Worm (Caenorhabditis elegans) whole organism, mixed stage, embryonic: ENCODE results near the gene dnj-11.

ENCODE experiments used
- ces-1 ChIP-seq: fragments of 150-350 bp; optimal IDR thresholded peaks from 2 replicates; lab custom pipeline; 2014; ENCODE audit warnings: missing biosample characterization, missing genetic modification reagents, missing genetic modification characterization
- lin-13 ChIP-seq: fragments of 150-350 bp; optimal IDR thresholded peaks from 2 replicates; lab custom pipeline; 2014; ENCODE audit warnings: missing biosample characterization, missing genetic modification characterization
- mep-1 ChIP-seq: fragments of 150-350 bp; optimal IDR thresholded peaks from 2 replicates; lab custom pipeline; 2017; ENCODE audit warnings: missing biosample characterization, missing genetic modification reagents, missing genetic modification characterization, inconsistent platforms
- nhr-76 ChIP-seq: sonication (generic microtip); optimal IDR thresholded peaks from 2 replicates; lab custom pipeline; 2017; ENCODE audit warnings: missing biosample characterization, missing genetic modification characterization
- pha-4 ChIP-seq: fragments of 150-350 bp; optimal IDR thresholded peaks from 2 replicates; lab custom pipeline; 2018; ENCODE audit warnings: missing biosample characterization, missing genetic modification reagents, missing genetic modification characterization
- snpc-4 ChIP-seq: fragments of 150-350 bp; optimal IDR thresholded peaks from 2 replicates; lab custom pipeline; 2014; ENCODE audit warnings: missing biosample characterization, missing genetic modification characterization
- sptf-1 ChIP-seq: sonication (generic microtip); optimal IDR thresholded peaks from 2 replicates; lab custom pipeline; 2017; ENCODE audit warnings: mild to moderate bottlenecking, missing genetic modification characterization, moderate library complexity, missing compliant biosample characterization

- TF ChIP-seq mep-1 (tag; lab: Kevin White, UChicago), result no peak
- TF ChIP-seq nhr-76, result no peak
- TF ChIP-seq sptf-1, result no peak
- TF ChIP-seq lin-13, result no peak
- no peak for TF ChIP-seq pha-4 (tag; lab: Kevin White, UChicago)
- TF ChIP-seq ces-1, result peak; percentile 44
- no peak for TF ChIP-seq snpc-4 (tag; lab: Kevin White, UChicago)
Measured at ce11 chrIV:6631704-6632272, 46.1 kb downstream of the dnj-11 start, which contains the start of the genes cest-5.1 and C01B10.9.
